Worm (Caenorhabditis elegans) whole organism, young adult: ENCODE results near the gene mex-1.
A peak's percentile ranks its signal among the peaks of the same experiment; 100 is the strongest.

Experiments used
- B0261.1 ChIP-seq: sonication (generic microtip); optimal IDR thresholded peaks from 2 replicates; lab custom pipeline; 2016; ENCODE audit warnings: mild to moderate bottlenecking, missing genetic modification characterization, moderate library complexity, missing compliant biosample characterization
- D2030.7 ChIP-seq: fragments of 200-800 bp; sonication (Bioruptor generic); IDR thresholded peaks from 2 replicates; pipeline ENCODE4 v1.3.6; 2022; ENCODE audit warnings: missing genetic modification reagents, missing genetic modification characterization, missing compliant biosample characterization
- F23B12.7 ChIP-seq: sonication (generic microtip); optimal IDR thresholded peaks from 2 replicates; lab custom pipeline; 2017; ENCODE audit warnings: missing genetic modification characterization, mild to moderate bottlenecking, missing compliant biosample characterization, antibody characterized with exemption, moderate library complexity; ENCODE audit not compliant: insufficient read depth
- F37B4.10 ChIP-seq: fragments of 200-800 bp; sonication (Bioruptor generic); IDR thresholded peaks from 2 replicates; pipeline ENCODE4 v1.3.6; 2022; ENCODE audit warnings: missing genetic modification characterization, missing compliant biosample characterization
- F49E8.2 ChIP-seq: sonication (generic microtip); optimal IDR thresholded peaks from 3 replicates; lab custom pipeline; 2017; ENCODE audit warnings: missing genetic modification characterization, mild to moderate bottlenecking, missing compliant biosample characterization, antibody characterized with exemption, moderate library complexity; ENCODE audit not compliant: insufficient read depth
- F57A8.1 ChIP-seq: fragments of 200-800 bp; sonication (Bioruptor generic); optimal IDR thresholded peaks from 2 replicates; lab custom pipeline; 2018; ENCODE audit warnings: mild to moderate bottlenecking, missing genetic modification characterization, moderate library complexity, missing compliant biosample characterization
- T26A5.8 ChIP-seq: sonication (generic microtip); optimal IDR thresholded peaks from 2 replicates; lab custom pipeline; 2016; ENCODE audit warnings: missing genetic modification characterization, missing compliant biosample characterization
- Y53G8AR.9 ChIP-seq: fragments of 200-800 bp; sonication (Bioruptor generic); conservative IDR thresholded peaks from 2 replicates; pipeline ENCODE4 v1.3.6; 2022; ENCODE audit warnings: missing genetic modification reagents, missing genetic modification characterization, missing compliant biosample characterization
- Y95B8A.8 ChIP-seq: fragments of 200-800 bp; sonication (Bioruptor generic); IDR thresholded peaks from 2 replicates; pipeline ENCODE4 v1.3.6; 2022; ENCODE audit warnings: missing genetic modification reagents, missing genetic modification characterization, missing compliant biosample characterization
- aptf-2 ChIP-seq: fragments of 200-800 bp; sonication (Bioruptor generic); conservative IDR thresholded peaks from 2 replicates; pipeline ENCODE4 v1.3.6; 2022; ENCODE audit warnings: missing genetic modification reagents, missing genetic modification characterization, missing compliant biosample characterization
- atf-7 ChIP-seq: sonication (generic microtip); optimal IDR thresholded peaks from 2 replicates; lab custom pipeline; 2017; ENCODE audit warnings: mild to moderate bottlenecking, missing genetic modification characterization, missing compliant biosample characterization
- athp-1 ChIP-seq: sonication (generic microtip); optimal IDR thresholded peaks from 2 replicates; lab custom pipeline; 2017; ENCODE audit warnings: mild to moderate bottlenecking, missing genetic modification characterization, missing compliant biosample characterization
- attf-6 ChIP-seq: fragments of 200-800 bp; sonication (Bioruptor generic); IDR thresholded peaks from 2 replicates; pipeline ENCODE4 v1.3.6; 2022; ENCODE audit warnings: missing genetic modification reagents, missing genetic modification characterization, missing compliant biosample characterization
- cebp-2 ChIP-seq: fragments of 200-800 bp; sonication (Bioruptor generic); IDR thresholded peaks from 2 replicates; pipeline ENCODE4 v1.3.6; 2022; ENCODE audit warnings: missing genetic modification characterization, missing compliant biosample characterization
- ceh-100 ChIP-seq: fragments of 200-800 bp; sonication (Bioruptor generic); IDR thresholded peaks from 2 replicates; pipeline ENCODE4 v1.3.6; 2022; ENCODE audit warnings: missing genetic modification reagents, missing genetic modification characterization, missing compliant biosample characterization
- die-1 ChIP-seq: sonication (generic microtip); optimal IDR thresholded peaks from 2 replicates; lab custom pipeline; 2016; ENCODE audit warnings: missing genotype, mild to moderate bottlenecking, missing genetic modification characterization, missing compliant biosample characterization
- dox-1 ChIP-seq: fragments of 200-800 bp; sonication (Bioruptor generic); IDR thresholded peaks from 2 replicates; pipeline ENCODE4 v1.3.6; 2022; ENCODE audit warnings: missing genetic modification reagents, missing genetic modification characterization, missing compliant biosample characterization
- dpl-1 ChIP-seq: fragments of 150-350 bp; optimal IDR thresholded peaks from 2 replicates; lab custom pipeline; 2014; ENCODE audit warnings: missing biosample characterization, missing genetic modification reagents, missing genetic modification characterization
- efl-1 ChIP-seq: fragments of 150-350 bp; optimal IDR thresholded peaks from 2 replicates; lab custom pipeline; 2014; ENCODE audit warnings: missing biosample characterization, missing genetic modification reagents, missing genetic modification characterization
- egl-18 ChIP-seq: fragments of 200-800 bp; sonication (Bioruptor generic); IDR thresholded peaks from 2 replicates; pipeline ENCODE4 v1.3.6; 2022; ENCODE audit warnings: missing genetic modification reagents, missing genetic modification characterization, missing compliant biosample characterization
- egl-44 ChIP-seq: fragments of 200-800 bp; sonication (Bioruptor generic); IDR thresholded peaks from 2 replicates; pipeline ENCODE4 v1.3.6; 2022; ENCODE audit warnings: missing genetic modification reagents, missing genetic modification characterization, missing compliant biosample characterization
- ets-4 ChIP-seq: fragments of 200-800 bp; sonication (Bioruptor generic); optimal IDR thresholded peaks from 2 replicates; lab custom pipeline; 2018; ENCODE audit warnings: mild to moderate bottlenecking, missing genetic modification characterization, missing compliant biosample characterization
- him-1 ChIP-seq: sonication (generic microtip); optimal IDR thresholded peaks from 2 replicates; lab custom pipeline; 2016; ENCODE audit warnings: missing genotype, missing genetic modification reagents, missing genetic modification characterization, missing compliant biosample characterization
- hmg-1.2 ChIP-seq: fragments of 200-800 bp; sonication (Bioruptor generic); IDR thresholded peaks from 2 replicates; pipeline ENCODE4 v1.3.6; 2022; ENCODE audit warnings: missing genetic modification reagents, missing genetic modification characterization, missing compliant biosample characterization
- hmg-20 ChIP-seq: fragments of 200-800 bp; sonication (Bioruptor generic); IDR thresholded peaks from 2 replicates; pipeline ENCODE4 v1.3.6; 2022; ENCODE audit warnings: missing genetic modification reagents, missing genetic modification characterization, missing compliant biosample characterization
- hsf-1 ChIP-seq: fragments of 200-800 bp; sonication (Bioruptor generic); IDR thresholded peaks from 2 replicates; pipeline ENCODE4 v1.3.6; 2022; ENCODE audit warnings: missing genetic modification reagents, missing genetic modification characterization, missing compliant biosample characterization
- let-526 ChIP-seq: fragments of 200-800 bp; sonication (Bioruptor generic); IDR thresholded peaks from 2 replicates; pipeline ENCODE4 v1.3.6; 2022; ENCODE audit warnings: missing genetic modification reagents, missing genetic modification characterization, missing compliant biosample characterization
- let-607 ChIP-seq, 2 experiments: fragments of 200-800 bp in 1 of 2; sonication (Bioruptor generic) in 1 of 2; sonication (generic microtip) in 1 of 2; optimal IDR thresholded peaks; 2 replicates each; lab custom pipeline; 2016 to 2018; ENCODE audit warnings: mild to moderate bottlenecking in 2 of 2, missing compliant biosample characterization in 2 of 2, missing genetic modification characterization in 2 of 2, moderate library complexity in 2 of 2, missing genotype in 1 of 2
- lin-26 ChIP-seq: fragments of 200-800 bp; sonication (Bioruptor generic); IDR thresholded peaks from 2 replicates; pipeline ENCODE4 v1.3.6; 2022; ENCODE audit warnings: missing genetic modification reagents, missing genetic modification characterization, missing compliant biosample characterization
- lin-40 ChIP-seq: sonication (generic microtip); optimal IDR thresholded peaks from 2 replicates; lab custom pipeline; 2016; ENCODE audit warnings: missing genetic modification characterization, mild to moderate bottlenecking, missing compliant biosample characterization, missing genotype, missing genetic modification reagents
- lin-54 ChIP-seq: fragments of 200-800 bp; sonication (Bioruptor generic); optimal IDR thresholded peaks from 2 replicates; lab custom pipeline; 2018; ENCODE audit warnings: mild to moderate bottlenecking, missing genetic modification characterization, missing compliant biosample characterization
- lsy-27 ChIP-seq: sonication (generic microtip); optimal IDR thresholded peaks from 2 replicates; lab custom pipeline; 2017; ENCODE audit warnings: missing genetic modification characterization, mild to moderate bottlenecking, missing compliant biosample characterization, antibody characterized with exemption, missing genotype, borderline replicate concordance; ENCODE audit not compliant: insufficient read depth
- madf-8 ChIP-seq: fragments of 200-800 bp; sonication (Bioruptor generic); conservative IDR thresholded peaks from 2 replicates; pipeline ENCODE4 v1.3.6; 2022; ENCODE audit warnings: missing genetic modification reagents, missing genetic modification characterization, missing compliant biosample characterization
- nfyb-1 ChIP-seq: fragments of 200-800 bp; sonication (Bioruptor generic); IDR thresholded peaks from 2 replicates; pipeline ENCODE4 v1.3.6; 2022; ENCODE audit warnings: missing genetic modification reagents, missing genetic modification characterization, missing compliant biosample characterization
- nhr-179 ChIP-seq: sonication (generic microtip); optimal IDR thresholded peaks from 2 replicates; lab custom pipeline; 2016; ENCODE audit warnings: mild to moderate bottlenecking, missing genetic modification characterization, missing compliant biosample characterization
- nhr-90 ChIP-seq: sonication (generic microtip); optimal IDR thresholded peaks from 2 replicates; lab custom pipeline; 2016; ENCODE audit warnings: missing genotype, mild to moderate bottlenecking, missing genetic modification characterization, missing compliant biosample characterization
- repo-1 ChIP-seq: sonication (generic microtip); optimal IDR thresholded peaks from 2 replicates; lab custom pipeline; 2017; ENCODE audit warnings: mild to moderate bottlenecking, missing genetic modification characterization, missing compliant biosample characterization
- snpc-1.3 ChIP-seq: sonication (generic microtip); optimal IDR thresholded peaks from 2 replicates; lab custom pipeline; 2017; ENCODE audit warnings: missing genetic modification characterization, mild to moderate bottlenecking, missing compliant biosample characterization, antibody characterized with exemption, moderate library complexity, missing genotype, missing genetic modification reagents; ENCODE audit not compliant: insufficient read depth
- somi-1 ChIP-seq: fragments of 200-800 bp; sonication (Bioruptor generic); optimal IDR thresholded peaks from 2 replicates; lab custom pipeline; 2018; ENCODE audit warnings: mild to moderate bottlenecking, missing genetic modification characterization, missing compliant biosample characterization
- unc-62 ChIP-seq: fragments of 150-350 bp; optimal IDR thresholded peaks from 2 replicates; lab custom pipeline; 2014; ENCODE audit warnings: missing biosample characterization, missing genetic modification reagents, missing genetic modification characterization
- zfh-2 ChIP-seq: fragments of 200-800 bp; sonication (Bioruptor generic); conservative IDR thresholded peaks from 2 replicates; pipeline ENCODE4 v1.3.6; 2022; ENCODE audit warnings: missing genetic modification reagents, missing genetic modification characterization, missing compliant biosample characterization
- ztf-22 ChIP-seq: fragments of 200-800 bp; sonication (Bioruptor generic); optimal IDR thresholded peaks from 2 replicates; lab custom pipeline; 2018; ENCODE audit warnings: mild to moderate bottlenecking, missing genetic modification characterization, moderate library complexity, missing compliant biosample characterization
- ztf-3 ChIP-seq: fragments of 200-800 bp; sonication (Bioruptor generic); optimal IDR thresholded peaks from 2 replicates; lab custom pipeline; 2018; ENCODE audit warnings: mild to moderate bottlenecking, missing genetic modification characterization, missing compliant biosample characterization

The mex-1 gene

ce11 chrII:11969033-11969432 is 596 bp downstream of the mex-1 start:
- peak; percentile 55; the same call in 1 of the 2 replicates for TF ChIP-seq zfh-2 (GFP tag; lab: Robert Waterston, UW)
- no peak for TF ChIP-seq snpc-1.3 (tag; lab: Kevin White, UChicago)
- no peak for TF ChIP-seq hmg-20
- no peak for TF ChIP-seq die-1
- 0 out of 2 replicates have a peak, but pooled peaks have one; percentile 3 for TF ChIP-seq hmg-1.2 (GFP tag; lab: Robert Waterston, UW)
- 0 out of 2 replicates have a peak, but pooled peaks have one; percentile 24 for TF ChIP-seq hsf-1 (GFP tag; lab: Robert Waterston, UW)
- 0 out of 2 replicates have a peak, but pooled peaks have one; percentile 9 for TF ChIP-seq lin-26 (GFP tag; lab: Robert Waterston, UW)
- TF ChIP-seq him-1 (tag; lab: Kevin White, UChicago): no peak
- TF ChIP-seq, all 124 proteins: peak for 4

DNA sequence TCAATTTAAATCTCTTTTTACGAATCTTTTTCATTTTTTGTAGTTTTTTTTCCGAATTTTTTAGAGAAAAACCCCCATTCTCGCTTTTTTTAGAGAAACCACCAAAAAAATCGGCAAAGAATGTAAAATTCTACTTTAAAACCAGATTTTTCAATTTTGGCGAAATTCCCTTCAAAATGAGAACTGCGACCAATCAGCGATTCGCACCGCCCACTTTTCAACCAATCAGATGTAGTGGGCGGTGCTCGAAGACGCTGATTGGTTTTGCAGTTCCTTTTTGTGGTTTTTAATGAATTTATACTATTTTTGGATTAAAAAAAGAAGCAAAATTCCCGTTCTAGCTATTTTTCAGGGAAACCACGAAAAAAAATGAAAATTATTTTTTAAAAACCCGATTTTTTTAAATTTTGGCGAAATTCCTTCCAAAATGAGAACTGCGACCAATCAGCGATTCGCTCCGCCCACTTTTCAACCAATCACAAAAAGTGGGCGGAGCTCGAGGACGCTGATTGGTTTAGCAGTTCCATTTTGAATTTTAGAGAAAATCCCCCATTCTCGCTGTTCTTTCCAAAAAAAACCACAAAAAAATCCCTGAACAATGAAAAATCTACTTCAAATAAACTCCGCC is 2.7 kb downstream of the mex-1 start:
- peak; percentile 11; the same call in 1 of the 2 replicates for TF ChIP-seq nfyb-1 (GFP tag; lab: Robert Waterston, UW)
- no peak for TF ChIP-seq lin-40 (tag; lab: Kevin White, UChicago)
- no peak for TF ChIP-seq repo-1 (tag; lab: Kevin White, UChicago)

DNA sequence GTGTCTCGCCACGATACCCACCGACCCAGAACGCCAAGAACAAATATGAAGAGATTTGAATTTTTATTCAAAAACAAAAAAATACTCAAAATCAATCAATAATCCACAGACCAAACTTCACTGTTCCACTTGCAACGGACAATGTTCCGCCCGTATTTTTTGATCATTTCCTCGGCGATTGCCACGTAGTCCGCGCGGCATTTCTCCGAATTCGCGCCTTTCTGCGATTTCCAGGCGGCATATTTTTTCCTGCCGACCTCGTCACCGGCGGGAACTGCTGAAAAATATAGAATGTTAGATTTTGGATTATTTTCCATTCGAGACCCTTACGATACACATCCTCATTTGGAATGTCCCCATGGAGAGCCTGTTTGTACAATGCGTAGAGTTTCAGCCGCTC is 3.8 kb downstream of the mex-1 start:
- TF ChIP-seq nhr-179 (no peak), athp-1 (tag; lab: Kevin White, UChicago) (no peak), dox-1 (GFP tag; lab: Robert Waterston, UW) (peak; percentile 43; the same call in 1 of the 2 replicates), attf-6 (no peak), Y95B8A.8 (0 out of 2 replicates have a peak, but pooled peaks have one; percentile 82), ztf-22 (GFP tag; lab: Kevin White, UChicago) (no peak), F57A8.1 (GFP tag; lab: Kevin White, UChicago) (no peak), hmg-20 (no peak), unc-62 (GFP tag; lab: Kevin White, UChicago) (no peak), D2030.7 (GFP tag; lab: Robert Waterston, UW) (no peak), let-607 (tag; optimal IDR thresholded peaks at IDR 0.05; lab: Kevin White, UChicago) (no peak), F49E8.2 (tag; lab: Kevin White, UChicago) (no peak), T26A5.8 (peak; percentile 18), dpl-1 (GFP tag; lab: Kevin White, UChicago) (peak; percentile 28), ztf-3 (no peak), egl-44 (GFP tag; lab: Robert Waterston, UW) (no peak), madf-8 (GFP tag; lab: Robert Waterston, UW) (peak; percentile 60), lin-54 (GFP tag; lab: Kevin White, UChicago) (peak; percentile 20), F23B12.7 (tag; lab: Kevin White, UChicago) (no peak), atf-7 (tag; lab: Kevin White, UChicago) (no peak), Y53G8AR.9 (GFP tag; lab: Robert Waterston, UW) (0 out of 2 replicates have a peak, but pooled peaks have one; percentile 40), zfh-2 (GFP tag; lab: Robert Waterston, UW) (no peak), aptf-2 (GFP tag; lab: Robert Waterston, UW) (no peak), cebp-2 (GFP tag; lab: Robert Waterston, UW) (no peak), ets-4 (GFP tag; lab: Kevin White, UChicago) (no peak), somi-1 (GFP tag; lab: Kevin White, UChicago) (no peak), let-526 (GFP tag; lab: Robert Waterston, UW) (no peak), B0261.1 (no peak), nhr-90 (tag; lab: Kevin White, UChicago) (no peak), efl-1 (GFP tag; lab: Kevin White, UChicago) (peak; percentile 68), lsy-27 (no peak), hmg-1.2 (GFP tag; lab: Robert Waterston, UW) (no peak), F37B4.10 (GFP tag; lab: Robert Waterston, UW) (no peak), ceh-100 (0 out of 2 replicates have a peak, but pooled peaks have one; percentile 30), egl-18 (GFP tag; lab: Robert Waterston, UW) (no peak), lin-26 (GFP tag; lab: Robert Waterston, UW) (peak; percentile 57; the same call in 1 of the 2 replicates)
